Fruit fly (Drosophila melanogaster): ENCODE data around the gene Cda4.

dm6 chrX:22540065-22540504, 92.4 kb downstream of the Cda4 start, which contains the start of gene CG17598:
- TF ChIP-seq CG11093 (GFP tag; IDR thresholded peaks at IDR 0.05) = no peak
- no peak; the same call in 2 of the 3 replicates for TF ChIP-seq CG16813 (GFP tag; IDR thresholded peaks at IDR 0.05; ENCODE audit: partially characterized antibody)
- TF ChIP-seq CG12769 (tag; optimal IDR thresholded peaks at IDR 0.05) = no peak
- TF ChIP-seq dysf (GFP tag; IDR thresholded peaks at IDR 0.05) = no peak
- TF ChIP-seq sens-2 (GFP tag; IDR thresholded peaks at IDR 0.05) = no peak
- TF ChIP-seq CG9437 (GFP tag; optimal IDR thresholded peaks at IDR 0.05) = no peak
- peak; percentile 49 for TF ChIP-seq Dref (GFP tag; IDR thresholded peaks at IDR 0.05)
- no peak for TF ChIP-seq CG14014 (GFP tag; IDR thresholded peaks at IDR 0.05)
- TF ChIP-seq CG1832 (GFP tag; optimal IDR thresholded peaks at IDR 0.05) = peak; percentile 85
- no peak for TF ChIP-seq Ptx1 (GFP tag; IDR thresholded peaks at IDR 0.05)
- TF ChIP-seq lab (GFP tag; optimal IDR thresholded peaks at IDR 0.05) = no peak
- TF ChIP-seq row (GFP tag; IDR thresholded peaks at IDR 0.05) = no peak
- TF ChIP-seq ranshi (GFP tag; IDR thresholded peaks at IDR 0.05) = no peak
- TF ChIP-seq CG6765 (GFP tag; optimal IDR thresholded peaks at IDR 0.05) = no peak

Measured in whole organism, embryonic.